Worm (Caenorhabditis elegans) whole organism, mixed stage, embryonic: ENCODE results near the gene srlf-11.

ENCODE experiments used
- ceh-83 ChIP-seq: fragments of 200-800 bp; sonication (Bioruptor generic); optimal IDR thresholded peaks from 2 replicates; lab custom pipeline; 2018; ENCODE audit warnings: mild to moderate bottlenecking, missing genetic modification characterization, missing compliant biosample characterization
- flh-1 ChIP-seq: fragments of 200-800 bp; sonication (Bioruptor generic); optimal IDR thresholded peaks from 2 replicates; lab custom pipeline; 2018; ENCODE audit warnings: mild to moderate bottlenecking, missing genetic modification characterization, moderate library complexity, missing compliant biosample characterization
- nhr-2 ChIP-seq: fragments of 150-350 bp; optimal IDR thresholded peaks from 2 replicates; lab custom pipeline; 2014; ENCODE audit warnings: missing biosample characterization, missing genetic modification characterization
- nhr-237 ChIP-seq: fragments of 150-350 bp; optimal IDR thresholded peaks from 2 replicates; lab custom pipeline; 2014; ENCODE audit warnings: missing biosample characterization, missing genetic modification characterization
- nhr-28 ChIP-seq: fragments of 150-350 bp; optimal IDR thresholded peaks from 2 replicates; lab custom pipeline; 2014; ENCODE audit warnings: missing biosample characterization, missing genetic modification characterization
- snpc-4 ChIP-seq: fragments of 150-350 bp; optimal IDR thresholded peaks from 2 replicates; lab custom pipeline; 2014; ENCODE audit warnings: missing biosample characterization, missing genetic modification characterization
- tbx-8 ChIP-seq: fragments of 200-800 bp; sonication (Bioruptor generic); optimal IDR thresholded peaks from 2 replicates; lab custom pipeline; 2018; ENCODE audit warnings: mild to moderate bottlenecking, missing genetic modification characterization, moderate library complexity, missing compliant biosample characterization

ce11 chrIV:10854042-10854441, 31.8 kb downstream of the srlf-11 start:
- TF ChIP-seq nhr-28 (tag; lab: Kevin White, UChicago) (no peak), flh-1 (GFP tag; lab: Kevin White, UChicago) (no peak), tbx-8 (GFP tag; lab: Kevin White, UChicago) (no peak), snpc-4 (no peak), ceh-83 (GFP tag; lab: Kevin White, UChicago) (no peak), nhr-237 (no peak), nhr-2 (no peak)
